Worm (Caenorhabditis elegans) whole organism, dauer: Measurements from ENCODE around the gene F59F3.6.

Experiments
- unc-62 ChIP-seq: sonication (generic microtip); optimal IDR thresholded peaks from 2 replicates; lab custom pipeline; 2017; ENCODE audit warnings: missing biosample characterization, missing genetic modification reagents, missing genetic modification characterization

Gene F59F3.6

ce11 chrX:10999176-10999575, at the start of gene F59F3.6:
F59F3.6 (minus strand) TSS chrX:10999276.
- no peak for TF ChIP-seq unc-62 (GFP tag; lab: Kevin White, UChicago)

ce11 chrX:11047183-11047582, 48.1 kb upstream of the F59F3.6 start, which contains the start of gene clc-1:
clc-1 (plus strand) TSS chrX:11047446.
- TF ChIP-seq unc-62 (GFP tag; lab: Kevin White, UChicago), result no peak

DNA sequence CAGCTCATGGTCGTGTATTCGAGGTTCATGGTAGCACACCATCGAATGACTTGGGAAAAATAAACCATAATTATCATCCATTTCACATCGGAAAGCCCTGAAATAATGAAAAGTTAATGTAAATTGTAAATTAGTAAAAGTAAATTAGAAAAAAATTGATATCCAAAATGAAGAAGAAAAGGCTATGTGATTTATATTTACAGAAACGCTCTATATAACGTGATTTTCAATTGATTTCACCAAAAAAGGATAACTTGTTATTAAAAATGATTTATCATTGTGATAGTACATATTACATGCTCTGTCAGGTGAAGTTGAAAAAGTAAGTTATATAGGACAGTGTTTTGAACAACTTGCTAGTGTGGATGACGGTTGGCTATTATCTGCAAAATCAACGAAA, 43.7 kb upstream of the F59F3.6 start, which contains the start of gene C09F12.3:
Gene C09F12.3, minus strand, starts transcription at position 101 of the 400 bp plus-strand sequence.
- no peak for TF ChIP-seq unc-62 (GFP tag; lab: Kevin White, UChicago)

DNA sequence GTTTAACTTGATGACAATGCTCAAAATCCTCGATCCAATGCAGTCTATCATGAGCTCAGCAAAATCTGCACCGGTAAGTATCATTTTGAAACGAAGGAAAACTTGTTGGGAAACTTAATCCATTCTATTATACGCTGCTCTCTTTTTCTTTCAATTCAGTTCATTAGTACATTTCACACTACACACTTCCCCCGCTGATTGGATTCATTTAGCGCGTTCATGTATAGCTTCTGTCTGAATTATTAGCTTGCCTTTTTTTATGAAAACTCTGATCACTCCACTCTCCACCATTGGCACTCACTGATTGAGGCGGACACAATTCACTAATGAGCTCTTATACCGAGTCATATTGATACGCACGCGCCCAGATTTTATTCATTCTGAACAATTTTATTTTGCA, 39.1 kb upstream of the F59F3.6 start:
- no peak for TF ChIP-seq unc-62 (GFP tag; lab: Kevin White, UChicago)

DNA sequence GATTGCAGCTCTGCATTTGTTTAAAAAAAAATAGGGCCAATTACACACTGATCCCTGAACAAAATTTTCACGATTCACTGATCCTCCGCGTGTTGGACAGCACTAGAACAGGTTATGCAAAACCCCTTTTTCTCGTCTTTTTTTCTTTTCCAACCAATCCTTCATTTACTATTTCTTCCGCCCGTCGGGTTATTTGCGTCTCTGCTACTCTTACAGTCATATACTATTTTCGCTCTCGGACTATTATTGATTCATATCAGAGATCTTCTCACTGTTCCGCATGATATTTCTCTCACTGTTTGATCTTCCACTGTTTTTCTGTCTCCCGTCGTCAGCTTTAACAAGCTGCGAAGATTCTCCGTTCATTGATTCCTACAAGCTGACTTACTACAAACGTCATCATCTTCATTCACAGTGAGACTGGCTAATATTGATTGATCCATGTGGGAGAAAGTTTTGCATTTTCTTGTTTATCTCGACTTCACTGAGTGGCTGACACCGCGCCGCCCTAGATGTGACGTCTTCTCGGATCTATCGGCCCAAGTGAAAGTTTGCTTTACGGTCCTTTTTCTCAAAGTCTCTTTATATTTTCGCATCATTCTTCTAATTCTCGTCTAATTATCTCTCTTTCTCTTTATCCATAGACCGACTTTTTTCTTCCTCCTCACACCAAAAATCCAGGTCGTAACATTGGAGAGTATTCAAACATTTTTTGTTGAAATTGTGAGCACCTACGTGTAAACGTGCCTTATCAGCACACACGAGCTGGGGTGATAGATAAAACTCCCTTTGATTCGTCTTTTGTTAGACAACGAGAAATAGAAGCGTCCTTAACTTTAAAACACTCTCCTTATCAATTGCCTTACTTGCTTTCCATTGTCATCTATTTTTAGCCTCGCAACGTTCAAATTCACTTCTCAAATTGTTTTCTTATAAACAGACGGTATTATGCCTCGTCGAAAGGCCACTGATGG, 37.3 kb upstream of the F59F3.6 start:
- TF ChIP-seq unc-62 (GFP tag; lab: Kevin White, UChicago), result no peak

DNA sequence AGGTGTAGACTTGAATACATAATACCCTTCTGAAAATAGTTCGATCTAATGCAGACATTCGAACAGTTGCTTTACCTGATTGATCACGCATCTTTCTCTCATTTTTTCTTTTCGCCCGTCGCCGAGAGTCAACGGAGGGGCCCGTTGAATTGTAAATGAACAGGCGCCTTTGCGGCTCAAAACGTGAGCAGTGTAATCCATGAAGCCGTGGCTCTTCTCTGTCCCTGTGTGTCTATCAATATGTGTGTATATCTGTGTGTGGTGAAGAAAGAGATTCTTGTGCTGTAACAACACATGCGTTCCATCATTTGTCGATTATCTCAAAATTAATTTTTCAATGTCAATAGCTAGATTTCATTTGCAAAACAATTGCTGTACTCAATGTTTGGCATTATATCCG, 36.5 kb upstream of the F59F3.6 start:
- TF ChIP-seq unc-62 (GFP tag; lab: Kevin White, UChicago), result no peak

- TF ChIP-seq unc-62 (GFP tag; lab: Kevin White, UChicago), result no peak
Observed at ce11 chrX:11034430-11035117, 35.5 kb upstream of the F59F3.6 start.

DNA sequence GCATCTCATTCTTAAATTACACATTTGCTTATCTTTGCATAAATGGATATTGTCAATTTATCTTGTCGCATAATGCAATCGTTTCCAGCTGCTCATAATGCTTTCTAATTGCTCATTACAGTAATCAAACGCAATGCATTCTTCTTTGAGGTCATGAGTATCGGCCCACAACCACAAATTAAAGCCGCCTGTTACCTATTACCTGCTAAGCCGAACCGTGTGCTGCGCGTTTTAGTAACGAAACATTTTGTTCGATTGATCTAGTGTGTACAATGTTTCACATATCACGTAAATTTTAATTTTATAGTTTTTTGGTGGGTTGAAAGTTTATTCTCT, 34.8 kb upstream of the F59F3.6 start:
- TF ChIP-seq unc-62 (GFP tag; lab: Kevin White, UChicago), result no peak

ce11 chrX:11033128-11033951, 34.3 kb upstream of the F59F3.6 start:
- TF ChIP-seq unc-62 (GFP tag; lab: Kevin White, UChicago), result no peak

DNA sequence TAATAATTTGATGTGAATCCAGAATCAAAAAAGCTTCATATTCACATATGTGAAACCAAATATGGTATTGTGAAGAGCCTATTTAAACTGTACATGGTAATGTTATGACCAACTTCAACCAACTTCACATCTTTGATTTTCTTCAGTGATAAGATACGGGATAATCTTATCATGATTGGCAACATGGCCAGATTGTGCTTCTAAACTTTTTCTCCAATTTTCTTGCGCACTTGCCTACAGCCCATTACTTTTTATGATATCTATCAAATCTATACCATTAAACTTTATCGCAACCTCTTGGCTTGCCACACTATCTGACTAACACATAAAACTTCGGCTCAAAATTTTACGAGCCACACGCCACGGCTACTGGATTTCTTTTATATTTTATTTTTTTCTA, 33.3 kb upstream of the F59F3.6 start:
- TF ChIP-seq unc-62 (GFP tag; lab: Kevin White, UChicago), result no peak

- no peak for TF ChIP-seq unc-62 (GFP tag; lab: Kevin White, UChicago)
Observed at ce11 chrX:11031869-11032268, 32.8 kb upstream of the F59F3.6 start.

DNA sequence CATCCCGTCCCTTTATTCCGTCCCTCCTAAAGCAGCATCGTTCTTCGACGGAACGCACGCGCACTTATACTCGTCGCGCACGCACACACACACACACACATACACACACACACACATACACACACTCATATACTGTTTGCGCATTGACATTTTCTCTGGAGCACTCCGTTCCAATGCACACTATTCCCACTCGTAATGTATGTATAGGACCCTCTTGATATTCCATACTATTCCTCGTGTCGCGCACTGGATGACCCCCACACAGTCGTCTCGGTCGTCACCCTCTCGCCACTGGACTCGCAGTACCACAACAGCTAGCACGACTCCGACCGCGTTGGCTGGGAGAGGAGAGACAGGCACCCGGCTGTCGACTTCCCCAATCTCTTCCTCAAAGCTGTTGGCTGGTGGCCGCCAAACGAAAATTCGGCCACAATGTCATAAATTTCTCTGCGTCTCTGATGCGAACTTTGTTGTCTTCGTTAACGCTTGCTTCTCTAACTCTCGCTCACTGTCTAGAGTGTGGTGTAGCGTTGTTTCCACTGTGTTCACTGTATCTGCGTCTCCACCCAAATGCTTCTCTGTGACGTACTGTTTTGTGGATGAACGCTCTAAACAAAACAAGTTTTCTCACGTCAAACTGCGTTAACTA, 32.1 kb upstream of the F59F3.6 start:
- TF ChIP-seq unc-62 (GFP tag; lab: Kevin White, UChicago), result no peak

- TF ChIP-seq unc-62 (GFP tag; lab: Kevin White, UChicago), result no peak
Observed at ce11 chrX:11028617-11029016, 29.5 kb upstream of the F59F3.6 start, which contains the start of gene ldb-1. ldb-1 (plus strand) TSS chrX:11028917.

ce11 chrX:11016100-11016499, 17.0 kb upstream of the F59F3.6 start, which contains the start of gene egl-15:
egl-15 (plus strand) TSS chrX:11016400.
- TF ChIP-seq unc-62 (GFP tag; lab: Kevin White, UChicago), result no peak
